Fruit fly (Drosophila melanogaster): ENCODE measurements around the gene Cyt-c-p.

The Cyt-c-p gene

dm6 chr2L:16738206-16738900, 18.6 kb downstream of the Cyt-c-p start, which contains the start of the genes glu and ChLD3:
Gene glu, minus strand, starts transcription at chr2L:16738388.
Gene ChLD3, plus strand, starts transcription at chr2L:16738850.
- no peak for TF ChIP-seq rn (GFP tag; IDR thresholded peaks at IDR 0.05)

dm6 chr2L:16743055-16743805, 23.5 kb downstream of the Cyt-c-p start, which contains the start of the genes LSm7 and BuGZ:
Gene LSm7, minus strand, starts transcription at chr2L:16743100.
Gene BuGZ, plus strand, starts transcription at chr2L:16743405.
- TF ChIP-seq Pif1A (GFP tag; optimal IDR thresholded peaks at IDR 0.05) = no peak
- no peak for TF ChIP-seq CG4496 (GFP tag; IDR thresholded peaks at IDR 0.05)
- TF ChIP-seq CG17806 (tag; optimal IDR thresholded peaks at IDR 0.05) = no peak
- TF ChIP-seq CG13204 (GFP tag; optimal IDR thresholded peaks at IDR 0.05) = no peak
- no peak for TF ChIP-seq Snoo (tag; optimal IDR thresholded peaks at IDR 0.05)
- no peak for TF ChIP-seq Pif1B (GFP tag; optimal IDR thresholded peaks at IDR 0.05)
- no peak for TF ChIP-seq CG32121 (GFP tag; IDR thresholded peaks at IDR 0.05)
- TF ChIP-seq CG14655 (GFP tag; optimal IDR thresholded peaks at IDR 0.05) = no peak
- no peak for TF ChIP-seq Ets98B (GFP tag; IDR thresholded peaks at IDR 0.05)
- TF ChIP-seq CG12605 (GFP tag; IDR thresholded peaks at IDR 0.05) = no peak
- TF ChIP-seq EcR (GFP tag; optimal IDR thresholded peaks at IDR 0.05) = no peak
- no peak for TF ChIP-seq gl (tag; optimal IDR thresholded peaks at IDR 0.05)
- TF ChIP-seq D1 (tag; optimal IDR thresholded peaks at IDR 0.05) = no peak
- TF ChIP-seq CG15710 (tag; optimal IDR thresholded peaks at IDR 0.05) = no peak
- no peak for TF ChIP-seq CG10348 (GFP tag; IDR thresholded peaks at IDR 0.05)

DNA sequence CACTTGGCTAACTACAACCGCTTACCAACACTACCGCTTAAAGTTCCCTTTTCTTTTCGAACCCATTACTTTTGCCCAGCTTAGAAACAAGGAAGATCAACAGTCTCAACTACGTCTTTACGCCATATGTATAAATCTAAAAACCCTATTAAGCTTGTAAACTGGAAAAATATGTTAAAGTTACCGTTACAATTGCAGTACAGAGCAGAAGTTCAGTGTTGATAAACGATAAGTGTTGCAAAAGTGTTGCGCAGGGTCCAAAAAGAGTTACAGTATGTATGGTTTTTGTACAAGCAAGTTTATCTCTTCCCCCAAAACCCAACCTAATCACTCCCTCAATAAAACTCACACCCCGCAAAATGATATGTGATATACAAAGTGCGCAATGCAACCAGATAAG, 27.4 kb downstream of the Cyt-c-p start:
- no peak for TF ChIP-seq CG15710 (tag; optimal IDR thresholded peaks at IDR 0.05)
- TF ChIP-seq rn (GFP tag; IDR thresholded peaks at IDR 0.05) = no peak
- TF ChIP-seq Pif1B (GFP tag; optimal IDR thresholded peaks at IDR 0.05) = no peak
- no peak for TF ChIP-seq CG10348 (GFP tag; IDR thresholded peaks at IDR 0.05)

dm6 chr2L:16752340-16752739, 32.6 kb downstream of the Cyt-c-p start:
- no peak for TF ChIP-seq CG4496 (GFP tag; IDR thresholded peaks at IDR 0.05)
- no peak for TF ChIP-seq rn (GFP tag; IDR thresholded peaks at IDR 0.05)
- no peak for TF ChIP-seq fd96Ca (GFP tag; IDR thresholded peaks at IDR 0.05)
- TF ChIP-seq Pif1B (GFP tag; optimal IDR thresholded peaks at IDR 0.05) = no peak
- no peak for TF ChIP-seq Pif1A (GFP tag; optimal IDR thresholded peaks at IDR 0.05)
- no peak for TF ChIP-seq CG32121 (GFP tag; IDR thresholded peaks at IDR 0.05)

- TF ChIP-seq gl (tag; optimal IDR thresholded peaks at IDR 0.05) = no peak
- TF ChIP-seq CG32121 (GFP tag; IDR thresholded peaks at IDR 0.05) = no peak
- no peak for TF ChIP-seq fd96Ca (GFP tag; IDR thresholded peaks at IDR 0.05)
- no peak for TF ChIP-seq rn (GFP tag; IDR thresholded peaks at IDR 0.05)
- TF ChIP-seq CG15710 (tag; optimal IDR thresholded peaks at IDR 0.05) = no peak
- no peak for TF ChIP-seq CG17806 (tag; optimal IDR thresholded peaks at IDR 0.05)
- TF ChIP-seq Snoo (tag; optimal IDR thresholded peaks at IDR 0.05) = no peak
- no peak for TF ChIP-seq CG13204 (GFP tag; optimal IDR thresholded peaks at IDR 0.05)
- no peak for TF ChIP-seq CG9948 (tag; optimal IDR thresholded peaks at IDR 0.05)
- TF ChIP-seq CG8159 (tag; optimal IDR thresholded peaks at IDR 0.05) = no peak
- no peak for TF ChIP-seq CG4496 (GFP tag; IDR thresholded peaks at IDR 0.05)
Observed at dm6 chr2L:16754074-16754473, 34.3 kb downstream of the Cyt-c-p start, which contains the start of gene yellow-b. Gene yellow-b, plus strand, starts transcription at chr2L:16754336.

dm6 chr2L:16760504-16761417, 41.0 kb downstream of the Cyt-c-p start, which contains the start of gene ppk17:
Gene ppk17, minus strand, starts transcription at chr2L:16760554.
- TF ChIP-seq CG32121 (GFP tag; IDR thresholded peaks at IDR 0.05) (peak; percentile 69), Pif1B (GFP tag; optimal IDR thresholded peaks at IDR 0.05) (no peak), CG9948 (tag; optimal IDR thresholded peaks at IDR 0.05) (no peak), CG14655 (GFP tag; optimal IDR thresholded peaks at IDR 0.05) (peak; percentile 52), CG8301 (tag; optimal IDR thresholded peaks at IDR 0.05) (peak; percentile 22), CG12605 (GFP tag; IDR thresholded peaks at IDR 0.05) (peak; percentile 25; the same call in 1 of the 2 replicates), rn (GFP tag; IDR thresholded peaks at IDR 0.05) (no peak), CG4496 (GFP tag; IDR thresholded peaks at IDR 0.05) (peak; percentile 50; the same call in 1 of the 3 replicates), Ets98B (GFP tag; IDR thresholded peaks at IDR 0.05) (peak; percentile 55; the same call in 1 of the 2 replicates), CG17806 (tag; optimal IDR thresholded peaks at IDR 0.05) (no peak)
